Worm (Caenorhabditis elegans): ENCODE measurements around the gene T09A5.15.

T09A5.15 gene

ce11 chrII:7884898-7885297 is 27.1 kb downstream of the T09A5.15 start (continued):
- TF ChIP-seq fkh-3 (tag; optimal IDR thresholded peaks at IDR 0.05) = no peak
- no peak for TF ChIP-seq tbp1 (GFP tag; optimal IDR thresholded peaks at IDR 0.05)
- TF ChIP-seq let-607 (tag; optimal IDR thresholded peaks at IDR 0.05) = no peak
- peak; percentile 11 for TF ChIP-seq K12H6.12 (tag; optimal IDR thresholded peaks at IDR 0.05)
- no peak for TF ChIP-seq unc-130 (GFP tag; optimal IDR thresholded peaks at IDR 0.05)
- TF ChIP-seq nfya-2 (GFP tag; IDR thresholded peaks at IDR 0.05) = no peak
- TF ChIP-seq gei-17 (GFP tag; optimal IDR thresholded peaks at IDR 0.05) = no peak
- TF ChIP-seq ekl-4 (GFP tag; IDR thresholded peaks at IDR 0.05) = no peak
- no peak for TF ChIP-seq dpff-1 (tag; optimal IDR thresholded peaks at IDR 0.05)
- no peak for TF ChIP-seq madf-8 (GFP tag; conservative IDR thresholded peaks at IDR 0.05)
- TF ChIP-seq madf-10 (tag; optimal IDR thresholded peaks at IDR 0.05) = no peak
- TF ChIP-seq lin-35 (GFP tag; optimal IDR thresholded peaks at IDR 0.05) = peak in 1 of 3 experiments; percentile 17
- TF ChIP-seq tbx-9 (tag; optimal IDR thresholded peaks at IDR 0.05; ENCODE audit: borderline replicate concordance) = no peak
- no peak for TF ChIP-seq aptf-2 (GFP tag; conservative IDR thresholded peaks at IDR 0.05)
- TF ChIP-seq B0019.2 (GFP tag; conservative IDR thresholded peaks at IDR 0.05) = no peak
- TF ChIP-seq cebp-2 (GFP tag; IDR thresholded peaks at IDR 0.05) = no peak
- no peak for TF ChIP-seq mel-28 (tag; optimal IDR thresholded peaks at IDR 0.05; ENCODE audit: borderline replicate concordance)

- no peak for TF ChIP-seq lsy-27 (tag; optimal IDR thresholded peaks at IDR 0.05; ENCODE audit: borderline replicate concordance, insufficient read depth)
- peak in 1 of 3 experiments; percentile 10 for TF ChIP-seq lin-35 (GFP tag; optimal IDR thresholded peaks at IDR 0.05)
- peak; percentile 58 for TF ChIP-seq K12H6.12 (tag; optimal IDR thresholded peaks at IDR 0.05)
- no peak for TF ChIP-seq B0035.1 (tag; optimal IDR thresholded peaks at IDR 0.05)
- TF ChIP-seq tbx-9 (tag; optimal IDR thresholded peaks at IDR 0.05; ENCODE audit: borderline replicate concordance) = no peak
- TF ChIP-seq cebp-1 (GFP tag; IDR thresholded peaks at IDR 0.05) = peak; percentile 88
- peak; percentile 96 for TF ChIP-seq cebp-1 (tag; optimal IDR thresholded peaks at IDR 0.05)
- peak; percentile 25 for TF ChIP-seq attf-5 (GFP tag; optimal IDR thresholded peaks at IDR 0.05)
- TF ChIP-seq ceh-27 (GFP tag; optimal IDR thresholded peaks at IDR 0.05) = peak; percentile 44
- no peak for TF ChIP-seq nhr-27 (tag; optimal IDR thresholded peaks at IDR 0.05)
- no peak for TF ChIP-seq ztf-3 (GFP tag; optimal IDR thresholded peaks at IDR 0.05)
- no peak for TF ChIP-seq T26A5.8 (tag; optimal IDR thresholded peaks at IDR 0.05)
- TF ChIP-seq snpc-1.3 (tag; optimal IDR thresholded peaks at IDR 0.05; ENCODE audit: insufficient read depth) = no peak
- TF ChIP-seq snpc-1.1 (tag; optimal IDR thresholded peaks at IDR 0.05; ENCODE audit: insufficient read depth) = no peak
- no peak for TF ChIP-seq attf-6 (GFP tag; IDR thresholded peaks at IDR 0.05)
- no peak for TF ChIP-seq Y67H2A.10 (GFP tag; conservative IDR thresholded peaks at IDR 0.05)
- no peak for TF ChIP-seq Y95B8A.8 (GFP tag; IDR thresholded peaks at IDR 0.05)
- TF ChIP-seq hlh-26 (GFP tag; conservative IDR thresholded peaks at IDR 0.05) = no peak
- TF ChIP-seq nfyb-1 (GFP tag; IDR thresholded peaks at IDR 0.05) = peak; percentile 41; the same call in 1 of the 2 replicates
These were observed 29.5 kb downstream of the T09A5.15 start for ce11 chrII:7887295-7887694.

ce11 chrII:7888759-7889158 is 31.0 kb downstream of the T09A5.15 start:
- peak; percentile 59 for TF ChIP-seq pha-4 (tag; optimal IDR thresholded peaks at IDR 0.05)
- no peak for TF ChIP-seq cebp-1 (GFP tag; IDR thresholded peaks at IDR 0.05)
- peak; percentile 12 for TF ChIP-seq cebp-1 (tag; optimal IDR thresholded peaks at IDR 0.05)
- no peak for TF ChIP-seq ztf-28 (GFP tag; IDR thresholded peaks at IDR 0.05)
- TF ChIP-seq sptf-2 (GFP tag; optimal IDR thresholded peaks at IDR 0.05) = no peak
- TF ChIP-seq ztf-25 (GFP tag; IDR thresholded peaks at IDR 0.05) = no peak
